Fruit fly (Drosophila melanogaster) whole organism, embryonic: ENCODE results near the gene Jhbp16.
A peak's percentile ranks its signal among the peaks of the same experiment; 100 is the strongest.

Source experiments
- Aef1 ChIP-seq: fragments of 200-800 bp; sonication (Bioruptor generic); IDR thresholded peaks from 3 replicates; pipeline ENCODE4 v1.3.6; 2022; ENCODE audit warnings: missing biosample characterization, missing genetic modification characterization
- B-H1 ChIP-seq: fragments of 200-800 bp; sonication (Bioruptor generic); IDR thresholded peaks from 3 replicates; pipeline ENCODE4 v1.3.6; 2022; ENCODE audit warnings: missing biosample characterization, missing genetic modification characterization
- Blimp-1 ChIP-seq: fragments of 200-800 bp; sonication (Bioruptor generic); optimal IDR thresholded peaks from 3 replicates; lab custom pipeline; 2018; ENCODE audit warnings: missing biosample characterization, missing genetic modification characterization, mild to moderate bottlenecking, moderate library complexity, missing genetic modification reagents
- CG10147 ChIP-seq: fragments of 200-800 bp; sonication (Bioruptor generic); optimal IDR thresholded peaks from 2 replicates; lab custom pipeline; 2019; ENCODE audit warnings: missing biosample characterization, mild to moderate bottlenecking, missing genetic modification characterization, moderate library complexity
- CG11085 ChIP-seq: fragments of 200-800 bp; sonication (Bioruptor generic); IDR thresholded peaks from 2 replicates; pipeline ENCODE4 v1.3.6; 2022; ENCODE audit warnings: missing biosample characterization, missing genetic modification characterization
- CG12391 ChIP-seq: fragments of 200-800 bp; sonication (Bioruptor generic); optimal IDR thresholded peaks from 3 replicates; lab custom pipeline; 2018; ENCODE audit warnings: missing biosample characterization, mild to moderate bottlenecking, missing genetic modification characterization, moderate library complexity
- CG12744 ChIP-seq: fragments of 200-800 bp; sonication (Bioruptor generic); optimal IDR thresholded peaks from 2 replicates; lab custom pipeline; 2016; ENCODE audit warnings: missing biosample characterization, missing genetic modification characterization
- CG13287 ChIP-seq: fragments of 200-800 bp; sonication (Bioruptor generic); IDR thresholded peaks from 2 replicates; pipeline ENCODE4 v1.3.6; 2022; ENCODE audit warnings: missing biosample characterization, missing genetic modification characterization; ENCODE audit not compliant: partially characterized antibody
- CG13296 ChIP-seq: fragments of 200-800 bp; sonication (Bioruptor generic); optimal IDR thresholded peaks from 3 replicates; lab custom pipeline; 2018; ENCODE audit warnings: missing biosample characterization, mild to moderate bottlenecking, missing genetic modification characterization
- CG13424 ChIP-seq: fragments of 200-800 bp; sonication (Bioruptor generic); optimal IDR thresholded peaks from 2 replicates; lab custom pipeline; 2019; ENCODE audit warnings: missing biosample characterization, mild to moderate bottlenecking, missing genetic modification characterization, moderate library complexity
- CG2202 ChIP-seq: fragments of 200-800 bp; sonication (Bioruptor generic); optimal IDR thresholded peaks from 2 replicates; lab custom pipeline; 2018; ENCODE audit warnings: missing biosample characterization, mild to moderate bottlenecking, missing genetic modification characterization
- CG30431 ChIP-seq: fragments of 200-800 bp; sonication (Bioruptor generic); optimal IDR thresholded peaks from 2 replicates; lab custom pipeline; 2017; ENCODE audit warnings: missing biosample characterization, missing genetic modification characterization
- CG31441 ChIP-seq: fragments of 200-800 bp; sonication (Bioruptor generic); IDR thresholded peaks from 2 replicates; pipeline ENCODE4 v1.3.6; 2022; ENCODE audit warnings: missing biosample characterization, missing genetic modification characterization
- CG3407 ChIP-seq: fragments of 200-800 bp; sonication (Bioruptor generic); optimal IDR thresholded peaks from 2 replicates; lab custom pipeline; 2018; ENCODE audit warnings: missing biosample characterization, mild to moderate bottlenecking, missing genetic modification characterization
- CG34376 ChIP-seq: fragments of 200-800 bp; sonication (Bioruptor generic); optimal IDR thresholded peaks from 2 replicates; lab custom pipeline; 2018; ENCODE audit warnings: missing biosample characterization, mild to moderate bottlenecking, missing genetic modification characterization
- CG3838 ChIP-seq: fragments of 200-800 bp; sonication (Bioruptor generic); optimal IDR thresholded peaks from 3 replicates; lab custom pipeline; 2016; ENCODE audit warnings: missing biosample characterization, missing genetic modification characterization
- CG3847 ChIP-seq: fragments of 200-800 bp; sonication (Bioruptor generic); IDR thresholded peaks from 2 replicates; pipeline ENCODE4 v1.3.6; 2022; ENCODE audit warnings: missing biosample characterization, missing genetic modification characterization
- CG42726 ChIP-seq: fragments of 200-800 bp; sonication (Bioruptor generic); IDR thresholded peaks from 2 replicates; pipeline ENCODE4 v1.3.6; 2022; ENCODE audit warnings: missing biosample characterization, missing genetic modification characterization; ENCODE audit not compliant: partially characterized antibody
- CG4360 ChIP-seq: fragments of 200-800 bp; sonication (Bioruptor generic); IDR thresholded peaks from 2 replicates; pipeline ENCODE4 v1.3.6; 2022; ENCODE audit warnings: missing biosample characterization, missing genetic modification characterization
- CG5953 ChIP-seq: fragments of 200-800 bp; sonication (Bioruptor generic); IDR thresholded peaks from 2 replicates; pipeline ENCODE4 v1.3.6; 2022; ENCODE audit warnings: missing biosample characterization, missing genetic modification characterization
- CG6683 ChIP-seq: fragments of 200-800 bp; sonication (Bioruptor generic); optimal IDR thresholded peaks from 2 replicates; lab custom pipeline; 2017; ENCODE audit warnings: missing biosample characterization, mild to moderate bottlenecking, missing genetic modification characterization, missing genetic modification reagents
- CG7786 ChIP-seq: fragments of 200-800 bp; sonication (Bioruptor generic); optimal IDR thresholded peaks from 2 replicates; lab custom pipeline; 2016; ENCODE audit warnings: missing biosample characterization, missing genetic modification characterization
- CG8478 ChIP-seq: fragments of >200 bp; optimal IDR thresholded peaks from 2 replicates; lab custom pipeline; 2018
- CrebB ChIP-seq: fragments of 200-800 bp; sonication (Bioruptor generic); optimal IDR thresholded peaks from 3 replicates; lab custom pipeline; 2018; ENCODE audit warnings: missing biosample characterization, mild to moderate bottlenecking, missing genetic modification characterization
- Dek ChIP-seq: fragments of 200-800 bp; sonication (Bioruptor generic); optimal IDR thresholded peaks from 3 replicates; lab custom pipeline; 2019; ENCODE audit warnings: missing biosample characterization, mild to moderate bottlenecking, missing genetic modification characterization, moderate library complexity
- Dip2 ChIP-seq: fragments of 200-800 bp; sonication (Bioruptor generic); IDR thresholded peaks from 2 replicates; pipeline ENCODE4 v1.3.6; 2022; ENCODE audit warnings: missing biosample characterization, missing genetic modification characterization
- Drgx ChIP-seq: fragments of 200-800 bp; sonication (Bioruptor generic); IDR thresholded peaks from 2 replicates; pipeline ENCODE4 v1.3.6; 2022; ENCODE audit warnings: missing biosample characterization, missing genetic modification characterization
- Hr3 ChIP-seq: fragments of 200-800 bp; sonication (Bioruptor generic); optimal IDR thresholded peaks from 3 replicates; lab custom pipeline; 2016; ENCODE audit warnings: missing biosample characterization, missing genetic modification characterization
- Rx ChIP-seq: fragments of 200-800 bp; sonication (Bioruptor generic); IDR thresholded peaks from 2 replicates; pipeline ENCODE4 v1.3.6; 2022; ENCODE audit warnings: missing biosample characterization, missing genetic modification characterization
- Sry-δ ChIP-seq: fragments of 200-800 bp; sonication (Bioruptor generic); optimal IDR thresholded peaks from 2 replicates; lab custom pipeline; 2016; ENCODE audit warnings: missing biosample characterization, missing genetic modification characterization
- Stat92E ChIP-seq, 3 experiments: fragments of >200 bp in 2 of 3; fragments of 200-800 bp in 1 of 3; sonication (Bioruptor generic) in 1 of 3; optimal IDR thresholded peaks; 2 replicates each; lab custom pipeline; 2017 to 2019; ENCODE audit warnings: missing biosample characterization in 3 of 3, missing genetic modification characterization in 3 of 3, mild to moderate bottlenecking in 1 of 3, moderate library complexity in 1 of 3
- TFAM ChIP-seq: fragments of 200-800 bp; sonication (Bioruptor generic); optimal IDR thresholded peaks from 2 replicates; lab custom pipeline; 2017; ENCODE audit warnings: missing biosample characterization, missing genetic modification characterization, inconsistent platforms
- Usf ChIP-seq: fragments of 200-800 bp; sonication (Bioruptor generic); optimal IDR thresholded peaks from 2 replicates; lab custom pipeline; 2017; ENCODE audit warnings: missing genotype, missing biosample characterization, missing genetic modification characterization
- cad ChIP-seq: fragments of >200 bp; optimal IDR thresholded peaks from 2 replicates; lab custom pipeline; 2017; ENCODE audit warnings: missing biosample characterization, missing genetic modification characterization
- chm ChIP-seq: fragments of 200-800 bp; sonication (Bioruptor generic); IDR thresholded peaks from 2 replicates; pipeline ENCODE4 v1.3.6; 2022; ENCODE audit warnings: missing biosample characterization, missing genetic modification characterization
- dimm ChIP-seq: fragments of 200-800 bp; sonication (Bioruptor generic); IDR thresholded peaks from 2 replicates; pipeline ENCODE4 v1.3.6; 2022; ENCODE audit warnings: missing biosample characterization, missing genetic modification characterization
- dpn ChIP-seq, 2 experiments: fragments of 200-800 bp; sonication (Bioruptor generic); optimal IDR thresholded peaks; 3 replicates each; lab custom pipeline; 2016; ENCODE audit warnings: missing biosample characterization in 2 of 2, missing genetic modification characterization in 2 of 2
- fru ChIP-seq: fragments of >200 bp; optimal IDR thresholded peaks from 2 replicates; lab custom pipeline; 2017
- gem ChIP-seq: fragments of 200-800 bp; sonication (Bioruptor generic); optimal IDR thresholded peaks from 2 replicates; lab custom pipeline; 2019; ENCODE audit warnings: missing biosample characterization, mild to moderate bottlenecking, missing genetic modification characterization, moderate library complexity
- hbn ChIP-seq: fragments of 200-800 bp; sonication (Bioruptor generic); IDR thresholded peaks from 2 replicates; pipeline ENCODE4 v1.3.6; 2022; ENCODE audit warnings: missing biosample characterization, missing genetic modification characterization; ENCODE audit not compliant: partially characterized antibody
- jumu ChIP-seq: fragments of 200-800 bp; sonication (Bioruptor generic); optimal IDR thresholded peaks from 3 replicates; lab custom pipeline; 2016; ENCODE audit warnings: missing biosample characterization, missing genetic modification characterization
- oc ChIP-seq: fragments of 200-800 bp; sonication (Bioruptor generic); optimal IDR thresholded peaks from 2 replicates; lab custom pipeline; 2018; ENCODE audit warnings: missing biosample characterization, mild to moderate bottlenecking, missing genetic modification characterization, moderate library complexity
- onecut ChIP-seq: fragments of 200-800 bp; sonication (Bioruptor generic); IDR thresholded peaks from 2 replicates; pipeline ENCODE4 v1.3.6; 2022; ENCODE audit warnings: missing biosample characterization, missing genetic modification characterization
- p53 ChIP-seq: fragments of 200-800 bp; sonication (Bioruptor generic); optimal IDR thresholded peaks from 2 replicates; lab custom pipeline; 2016; ENCODE audit warnings: missing biosample characterization, missing genetic modification characterization
- pho ChIP-seq: fragments of 200-800 bp; sonication (Bioruptor generic); optimal IDR thresholded peaks from 2 replicates; lab custom pipeline; 2016; ENCODE audit warnings: missing biosample characterization, missing genetic modification characterization
- salm ChIP-seq: fragments of 200-800 bp; sonication (Bioruptor generic); optimal IDR thresholded peaks from 2 replicates; lab custom pipeline; 2018; ENCODE audit warnings: missing biosample characterization, mild to moderate bottlenecking, missing genetic modification characterization
- slou ChIP-seq: fragments of 200-800 bp; sonication (Bioruptor generic); optimal IDR thresholded peaks from 3 replicates; lab custom pipeline; 2016; ENCODE audit warnings: missing biosample characterization, missing genetic modification characterization
- tll ChIP-seq, 2 experiments: fragments of 200-800 bp in 1 of 2; fragments of >200 bp in 1 of 2; sonication (Bioruptor generic) in 1 of 2; optimal IDR thresholded peaks; 2 replicates each; lab custom pipeline; 2017 to 2019; ENCODE audit warnings: missing biosample characterization in 2 of 2, missing genetic modification characterization in 2 of 2, mild to moderate bottlenecking in 1 of 2, moderate library complexity in 1 of 2
- vnd ChIP-seq: fragments of 200-800 bp; sonication (Bioruptor generic); IDR thresholded peaks from 3 replicates; pipeline ENCODE4 v1.3.6; 2022; ENCODE audit warnings: missing biosample characterization, missing genetic modification characterization; ENCODE audit not compliant: partially characterized antibody

Jhbp16 gene

DNA sequence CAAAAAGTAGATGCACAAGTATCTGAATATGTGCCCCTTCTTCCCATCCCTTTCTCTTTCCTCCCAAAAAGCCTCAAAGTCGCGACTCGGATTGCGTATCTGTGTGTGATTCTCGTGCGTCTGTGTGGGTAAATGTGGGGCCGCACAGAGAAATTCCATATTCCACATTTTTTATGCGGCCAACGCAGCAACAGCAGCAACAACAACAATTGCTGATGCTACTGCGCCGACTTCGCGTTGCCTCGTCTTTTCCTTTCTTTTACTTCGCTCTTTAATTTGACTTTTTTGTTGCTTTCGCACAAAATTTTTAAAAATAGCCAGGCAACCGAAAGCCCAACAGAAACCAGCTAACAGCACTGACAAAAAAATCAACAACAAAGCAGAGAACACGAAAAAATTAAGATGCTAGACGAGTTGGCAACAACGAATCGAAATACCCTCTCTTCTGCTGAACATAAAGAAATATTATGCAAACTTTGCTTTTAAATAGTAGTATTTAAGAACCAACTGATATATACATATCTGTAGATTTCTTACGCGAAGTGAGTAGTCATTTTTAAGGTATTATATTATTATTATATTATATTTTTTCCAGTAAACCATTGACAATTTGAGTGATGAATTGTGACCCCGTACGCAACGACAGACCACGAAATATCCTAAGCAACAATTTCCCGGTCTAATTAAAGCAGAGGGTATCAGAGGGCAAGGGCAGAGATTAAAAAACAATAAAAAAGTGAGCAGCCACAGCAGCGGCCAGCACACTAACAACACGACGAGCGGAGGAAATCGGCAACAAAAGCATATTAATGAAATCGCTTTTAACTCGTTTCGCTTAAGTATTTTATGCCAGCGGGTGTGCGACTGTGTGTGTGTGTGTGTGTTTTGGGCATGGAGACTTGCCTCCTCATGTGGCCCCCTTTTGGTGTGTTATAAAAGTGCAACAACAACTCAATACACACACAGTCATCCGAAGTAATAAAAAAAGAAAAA lies 7.4 kb upstream of the Jhbp16 start (continued):
- 0 out of 2 replicates have a peak, but pooled peaks have one; percentile 9 for TF ChIP-seq Rx
- no peak for TF ChIP-seq CG8478 (lab: Kevin White, UChicago)
- TF ChIP-seq hbn (GFP tag; lab: Robert Waterston, UW) = no peak
- TF ChIP-seq cad = no peak
- peak; percentile 85 for TF ChIP-seq CG31441 (GFP tag; lab: Robert Waterston, UW)
- TF ChIP-seq Hr3 (GFP tag; lab: Kevin White, UChicago) = peak; percentile 75
- peak; percentile 61 for TF ChIP-seq CG10147 (GFP tag; lab: Kevin White, UChicago)
- TF ChIP-seq salm (tag; lab: Kevin White, UChicago) = no peak
- TF ChIP-seq CG2202 (tag; lab: Kevin White, UChicago) = no peak
- no peak for TF ChIP-seq CrebB (tag; lab: Kevin White, UChicago)
- no peak for TF ChIP-seq CG13287 (GFP tag; lab: Robert Waterston, UW)
- no peak for TF ChIP-seq slou (GFP tag; lab: Kevin White, UChicago)
- no peak for TF ChIP-seq CG12744 (GFP tag; lab: Kevin White, UChicago)
- TF ChIP-seq Aef1 = peak; percentile 9; the same call in 2 of the 3 replicates
- peak; percentile 52 for TF ChIP-seq CG30431 (GFP tag; lab: Kevin White, UChicago)
- TF ChIP-seq dpn (GFP tag; optimal IDR thresholded peaks at IDR 0.05; lab: Kevin White, UChicago) = peak in 1 of 2 experiments; percentile 52
- TF ChIP-seq chm = peak; percentile 23; the same call in 1 of the 2 replicates
- TF ChIP-seq pho (GFP tag; lab: Kevin White, UChicago) = no peak
- TF ChIP-seq CG13296 = peak; percentile 42
- TF ChIP-seq onecut (GFP tag; lab: Robert Waterston, UW) = no peak
- no peak for TF ChIP-seq B-H1
- peak; percentile 20 for TF ChIP-seq CG6683 (GFP tag; lab: Kevin White, UChicago)
- TF ChIP-seq CG42726 (GFP tag; lab: Robert Waterston, UW) = no peak
- no peak for TF ChIP-seq CG11085 (GFP tag; lab: Robert Waterston, UW)
- TF ChIP-seq CG13424 (tag; lab: Kevin White, UChicago) = peak; percentile 66
- TF ChIP-seq CG7786 = no peak
- no peak for TF ChIP-seq Dip2 (GFP tag; lab: Robert Waterston, UW)
- no peak for TF ChIP-seq TFAM (GFP tag; lab: Kevin White, UChicago)
- no peak for TF ChIP-seq dimm (GFP tag; lab: Robert Waterston, UW)
- TF ChIP-seq fru (lab: Kevin White, UChicago) = no peak
- TF ChIP-seq Blimp-1 (GFP tag; lab: Kevin White, UChicago) = peak; percentile 47
- no peak for TF ChIP-seq CG3838 (GFP tag; lab: Kevin White, UChicago)
- no peak for TF ChIP-seq tll (GFP tag; optimal IDR thresholded peaks at IDR 0.05; lab: Kevin White, UChicago)
- no peak for TF ChIP-seq p53 (GFP tag; lab: Kevin White, UChicago)
- TF ChIP-seq Usf = no peak
- 0 out of 2 replicates have a peak, but pooled peaks have one; percentile 47 for TF ChIP-seq CG5953 (GFP tag; lab: Robert Waterston, UW)
- TF ChIP-seq Sry-δ (GFP tag; lab: Kevin White, UChicago) = no peak
- no peak for TF ChIP-seq vnd (GFP tag; lab: Robert Waterston, UW)
- no peak for TF ChIP-seq Stat92E (GFP tag; optimal IDR thresholded peaks at IDR 0.05; lab: Kevin White, UChicago)
- TF ChIP-seq CG3847 (GFP tag; lab: Robert Waterston, UW) = no peak
- peak; percentile 64 for TF ChIP-seq CG4360 (GFP tag; lab: Robert Waterston, UW)
- no peak for TF ChIP-seq jumu (GFP tag; lab: Kevin White, UChicago)
- TF ChIP-seq Drgx (GFP tag; lab: Robert Waterston, UW) = peak; percentile 23; the same call in 1 of the 2 replicates
- peak; percentile 84 for TF ChIP-seq oc (tag; lab: Kevin White, UChicago)
- TF ChIP-seq gem = peak; percentile 87
- TF ChIP-seq Dek (tag; lab: Kevin White, UChicago) = peak; percentile 28
- TF ChIP-seq CG12391 = peak; percentile 69
- TF ChIP-seq CG3407 (GFP tag; lab: Kevin White, UChicago) = peak; percentile 50
- TF ChIP-seq CG34376 = no peak
